Worm (Caenorhabditis elegans) whole organism, L4 larva: ENCODE data around the gene F55A11.8.

ENCODE experiments used
- D1046.2 ChIP-seq: fragments of 200-800 bp; sonication (Bioruptor generic); IDR thresholded peaks from 2 replicates; pipeline ENCODE4 v1.3.6; 2022; ENCODE audit warnings: missing genetic modification characterization, missing compliant biosample characterization
- F10B5.3 ChIP-seq: sonication (generic microtip); optimal IDR thresholded peaks from 2 replicates; lab custom pipeline; 2016; ENCODE audit warnings: mild to moderate bottlenecking, missing genetic modification characterization, missing compliant biosample characterization
- F49E8.2 ChIP-seq: sonication (generic microtip); optimal IDR thresholded peaks from 2 replicates; lab custom pipeline; 2016; ENCODE audit warnings: missing compliant biosample characterization, mild to moderate bottlenecking, missing genetic modification characterization, borderline replicate concordance
- T26A8.4 ChIP-seq: fragments of 200-800 bp; sonication (Bioruptor generic); IDR thresholded peaks from 2 replicates; pipeline ENCODE4 v1.3.6; 2022; ENCODE audit warnings: missing genetic modification characterization, missing compliant biosample characterization
- Y5F2A.4 ChIP-seq: fragments of 200-800 bp; sonication (Bioruptor generic); optimal IDR thresholded peaks from 2 replicates; lab custom pipeline; 2018; ENCODE audit warnings: mild to moderate bottlenecking, missing genetic modification characterization, missing compliant biosample characterization
- ZK546.5 ChIP-seq, 2 experiments: sonication (generic microtip); optimal IDR thresholded peaks; 2 replicates each; lab custom pipeline; 2017; ENCODE audit warnings: missing biosample characterization in 2 of 2, missing genetic modification characterization in 2 of 2
- aha-1 ChIP-seq: fragments of 150-350 bp; peaks from one replicate; lab custom pipeline; 2014; ENCODE audit warnings: missing biosample characterization, missing genetic modification characterization
- ama-1 ChIP-seq: fragments of 150-350 bp; optimal IDR thresholded peaks from 2 replicates; lab custom pipeline; 2014; ENCODE audit warnings: inconsistent platforms, mixed read lengths
- ceh-62 ChIP-seq: sonication (generic microtip); optimal IDR thresholded peaks from 2 replicates; lab custom pipeline; 2017; ENCODE audit warnings: missing biosample characterization, missing genetic modification characterization
- cey-2 ChIP-seq: sonication (generic microtip); optimal IDR thresholded peaks from 3 replicates; lab custom pipeline; 2017; ENCODE audit warnings: missing genetic modification characterization, mild to moderate bottlenecking, missing compliant biosample characterization, antibody characterized with exemption, borderline replicate concordance; ENCODE audit not compliant: insufficient read depth
- daf-12 ChIP-seq: fragments of 150-350 bp; optimal IDR thresholded peaks from 2 replicates; lab custom pipeline; 2014; ENCODE audit warnings: missing biosample characterization, missing genetic modification reagents, missing genetic modification characterization
- daf-16 ChIP-seq, 3 experiments: sonication (generic microtip); optimal IDR thresholded peaks; 2 replicates each; lab custom pipeline; 2016 to 2017; ENCODE audit warnings: missing genetic modification characterization in 3 of 3, missing genetic modification reagents in 3 of 3, mild to moderate bottlenecking in 2 of 3, missing compliant biosample characterization in 2 of 3, missing biosample characterization in 1 of 3, moderate library complexity in 1 of 3
- daf-19 ChIP-seq: fragments of 200-800 bp; sonication (Bioruptor generic); conservative IDR thresholded peaks from 2 replicates; pipeline ENCODE4 v1.3.6; 2022; ENCODE audit warnings: missing genetic modification characterization, missing compliant biosample characterization
- daf-8 ChIP-seq: fragments of 200-800 bp; sonication (Bioruptor generic); IDR thresholded peaks from 2 replicates; pipeline ENCODE4 v1.3.6; 2022; ENCODE audit warnings: missing genetic modification characterization, missing compliant biosample characterization
- dmd-6 ChIP-seq: fragments of 200-800 bp; sonication (Bioruptor generic); IDR thresholded peaks from 2 replicates; pipeline ENCODE4 v1.3.6; 2022; ENCODE audit warnings: missing genetic modification reagents, missing genetic modification characterization, missing compliant biosample characterization
- dmd-8 ChIP-seq: fragments of 200-800 bp; sonication (Bioruptor generic); IDR thresholded peaks from 2 replicates; pipeline ENCODE4 v1.3.6; 2022; ENCODE audit warnings: missing genetic modification characterization, missing compliant biosample characterization
- dpl-1 ChIP-seq: fragments of 150-350 bp; optimal IDR thresholded peaks from 2 replicates; lab custom pipeline; 2014; ENCODE audit warnings: missing biosample characterization, missing genetic modification reagents, missing genetic modification characterization
- gei-8 ChIP-seq: fragments of 200-800 bp; sonication (Bioruptor generic); optimal IDR thresholded peaks from 2 replicates; lab custom pipeline; 2018; ENCODE audit warnings: mild to moderate bottlenecking, missing genetic modification characterization, missing compliant biosample characterization
- hlh-11 ChIP-seq: fragments of 200-800 bp; sonication (Bioruptor generic); optimal IDR thresholded peaks from 2 replicates; lab custom pipeline; 2018; ENCODE audit warnings: mild to moderate bottlenecking, missing genetic modification characterization, missing compliant biosample characterization
- jun-1 ChIP-seq: fragments of 150-350 bp; optimal IDR thresholded peaks from 2 replicates; lab custom pipeline; 2014; ENCODE audit warnings: missing biosample characterization, missing genetic modification reagents, missing genetic modification characterization
- lin-13 ChIP-seq: fragments of 150-350 bp; optimal IDR thresholded peaks from 2 replicates; lab custom pipeline; 2014; ENCODE audit warnings: missing biosample characterization, missing genetic modification reagents, missing genetic modification characterization
- lin-15B ChIP-seq: fragments of 150-350 bp; sonication (generic microtip); optimal IDR thresholded peaks from 3 replicates; lab custom pipeline; 2014; ENCODE audit warnings: missing biosample characterization, missing genetic modification characterization
- lin-38 ChIP-seq: fragments of 200-800 bp; sonication (Bioruptor generic); IDR thresholded peaks from 2 replicates; pipeline ENCODE4 v1.3.6; 2022; ENCODE audit warnings: missing genetic modification reagents, missing genetic modification characterization, missing compliant biosample characterization
- lin-39 ChIP-seq: fragments of 150-350 bp; optimal IDR thresholded peaks from 2 replicates; lab custom pipeline; 2014; ENCODE audit warnings: missing biosample characterization, missing genetic modification reagents, missing genetic modification characterization
- madf-9 ChIP-seq: fragments of 200-800 bp; sonication (Bioruptor generic); conservative IDR thresholded peaks from 2 replicates; pipeline ENCODE4 v1.3.6; 2022; ENCODE audit warnings: missing genetic modification reagents, missing genetic modification characterization, missing compliant biosample characterization
- mdl-1 ChIP-seq, 2 experiments: fragments of 150-350 bp in 1 of 2; sonication (generic microtip) in 1 of 2; optimal IDR thresholded peaks; 2 replicates each; lab custom pipeline; 2014 to 2017; ENCODE audit warnings: missing biosample characterization in 2 of 2, missing genetic modification characterization in 2 of 2
- mdt-29 ChIP-seq: fragments of 200-800 bp; sonication (Bioruptor generic); IDR thresholded peaks from 2 replicates; pipeline ENCODE4 v1.3.6; 2022; ENCODE audit warnings: missing genetic modification reagents, missing genetic modification characterization, missing compliant biosample characterization
- mep-1 ChIP-seq: fragments of 150-350 bp; sonication (generic microtip); optimal IDR thresholded peaks from 3 replicates; lab custom pipeline; 2014; ENCODE audit warnings: missing biosample characterization, missing genetic modification characterization
- mxl-3 ChIP-seq: fragments of 200-800 bp; sonication (Bioruptor generic); optimal IDR thresholded peaks from 2 replicates; lab custom pipeline; 2018; ENCODE audit warnings: mild to moderate bottlenecking, missing genetic modification characterization, missing compliant biosample characterization
- nhr-102 ChIP-seq: sonication (generic microtip); optimal IDR thresholded peaks from 2 replicates; lab custom pipeline; 2016; ENCODE audit warnings: mild to moderate bottlenecking, missing genetic modification characterization, moderate library complexity, missing compliant biosample characterization
- nhr-41 ChIP-seq: fragments of 200-800 bp; sonication (Bioruptor generic); IDR thresholded peaks from 2 replicates; pipeline ENCODE4 v1.3.6; 2022; ENCODE audit warnings: missing genetic modification reagents, missing genetic modification characterization, missing compliant biosample characterization
- nhr-6 ChIP-seq: fragments of 150-350 bp; optimal IDR thresholded peaks from 2 replicates; lab custom pipeline; 2014; ENCODE audit warnings: missing biosample characterization, missing genetic modification characterization
- pqm-1 ChIP-seq: sonication (generic microtip); optimal IDR thresholded peaks from 2 replicates; lab custom pipeline; 2017; ENCODE audit warnings: missing biosample characterization, missing genetic modification characterization
- saeg-2 ChIP-seq: fragments of 200-800 bp; sonication (Bioruptor generic); IDR thresholded peaks from 2 replicates; pipeline ENCODE4 v1.3.6; 2022; ENCODE audit warnings: missing genetic modification reagents, missing genetic modification characterization, missing compliant biosample characterization
- sdz-12 ChIP-seq: fragments of 200-800 bp; sonication (Bioruptor generic); optimal IDR thresholded peaks from 2 replicates; lab custom pipeline; 2018; ENCODE audit warnings: mild to moderate bottlenecking, missing genetic modification characterization, missing compliant biosample characterization
- snpc-1.2 ChIP-seq: fragments of 200-800 bp; sonication (Bioruptor generic); IDR thresholded peaks from 2 replicates; pipeline ENCODE4 v1.3.6; 2022; ENCODE audit warnings: missing genetic modification reagents, missing genetic modification characterization, missing compliant biosample characterization
- snpc-4 ChIP-seq: fragments of 150-350 bp; optimal IDR thresholded peaks from 2 replicates; lab custom pipeline; 2014; ENCODE audit warnings: missing biosample characterization, missing genetic modification characterization
- tra-1 ChIP-seq: fragments of 200-800 bp; sonication (Bioruptor generic); IDR thresholded peaks from 2 replicates; pipeline ENCODE4 v1.3.6; 2022; ENCODE audit warnings: missing genetic modification reagents, missing genetic modification characterization, missing compliant biosample characterization
- unc-130 ChIP-seq: sonication (generic microtip); optimal IDR thresholded peaks from 2 replicates; lab custom pipeline; 2016; ENCODE audit warnings: missing genetic modification reagents, missing genetic modification characterization, missing compliant biosample characterization
- unc-39 ChIP-seq: sonication (generic microtip); optimal IDR thresholded peaks from 2 replicates; lab custom pipeline; 2017; ENCODE audit warnings: missing biosample characterization, missing genetic modification characterization
- unc-62 ChIP-seq, 3 experiments: fragments of 150-350 bp in 1 of 3; sonication (generic microtip); optimal IDR thresholded peaks in 2 of 3; peaks in 1 of 3; 1 replicate in 1 of 3; 2 replicates in 2 of 3; lab custom pipeline; 2014 to 2017; ENCODE audit warnings: missing biosample characterization in 3 of 3, missing genetic modification characterization in 3 of 3, missing genetic modification reagents in 3 of 3, missing genotype in 1 of 3
- vab-7 ChIP-seq: fragments of 200-800 bp; sonication (Bioruptor generic); IDR thresholded peaks from 2 replicates; pipeline ENCODE4 v1.3.6; 2022; ENCODE audit warnings: missing genetic modification reagents, missing genetic modification characterization, missing compliant biosample characterization
- zfp-3 ChIP-seq: fragments of 200-800 bp; sonication (Bioruptor generic); conservative IDR thresholded peaks from 2 replicates; pipeline ENCODE4 v1.3.6; 2022; ENCODE audit warnings: missing genetic modification reagents, missing genetic modification characterization, missing compliant biosample characterization
- ztf-7 ChIP-seq: fragments of 150-350 bp; optimal IDR thresholded peaks from 2 replicates; lab custom pipeline; 2014; ENCODE audit warnings: missing biosample characterization, missing genetic modification characterization

Gene F55A11.8

ce11 chrV:11764373-11764954, 23.5 kb upstream of the F55A11.8 start, which contains the start of the genes F55A11.1 and syx-5 (continued):
- TF ChIP-seq dpl-1 (GFP tag; lab: Kevin White, UChicago) = peak; percentile 71
- no peak for TF ChIP-seq daf-12 (tag; lab: Kevin White, UChicago)
- TF ChIP-seq dmd-8 (GFP tag; lab: Robert Waterston, UW) = no peak
- no peak for TF ChIP-seq snpc-4 (tag; lab: Kevin White, UChicago)
- no peak for TF ChIP-seq madf-9 (GFP tag; lab: Robert Waterston, UW)
- no peak for TF ChIP-seq lin-39 (tag; lab: Kevin White, UChicago)
- peak; percentile 83 for TF ChIP-seq ztf-7 (tag; lab: Kevin White, UChicago)
- no peak for TF ChIP-seq tra-1
- TF ChIP-seq lin-15B (tag; lab: Kevin White, UChicago) = no peak
- peak; percentile 59 for TF ChIP-seq nhr-6 (tag; lab: Kevin White, UChicago)
- TF ChIP-seq ZK546.5 (tag; optimal IDR thresholded peaks at IDR 0.05; lab: Kevin White, UChicago) = no peak

- TF ChIP-seq dmd-6 (GFP tag; lab: Robert Waterston, UW) (no peak), lin-38 (GFP tag; lab: Robert Waterston, UW) (peak; percentile 18; the same call in 1 of the 2 replicates), mdl-1 (tag; optimal IDR thresholded peaks at IDR 0.05; lab: Kevin White, UChicago) (no peak), pqm-1 (tag; lab: Kevin White, UChicago) (no peak), nhr-102 (tag; lab: Kevin White, UChicago) (no peak), unc-62 (GFP tag; optimal IDR thresholded peaks at IDR 0.05 in 1 of 2; lab: Kevin White, UChicago) (peak in 1 of 2 experiments; percentile 51), unc-62 (tag; optimal IDR thresholded peaks at IDR 0.05; lab: Kevin White, UChicago) (no peak), sdz-12 (GFP tag; lab: Kevin White, UChicago) (no peak), cey-2 (no peak), dpl-1 (GFP tag; lab: Kevin White, UChicago) (no peak), unc-39 (tag; lab: Kevin White, UChicago) (no peak), zfp-3 (GFP tag; lab: Robert Waterston, UW) (no peak), ceh-62 (no peak), saeg-2 (GFP tag; lab: Robert Waterston, UW) (no peak), F49E8.2 (no peak), jun-1 (no peak), mdt-29 (GFP tag; lab: Robert Waterston, UW) (no peak), T26A8.4 (GFP tag; lab: Robert Waterston, UW) (no peak)
These were observed 21.0 kb upstream of the F55A11.8 start, which contains the start of gene sel-11 for ce11 chrV:11767028-11767427. Gene sel-11 (plus strand): TSS chrV:11767328.

ce11 chrV:11769646-11770045, 18.3 kb upstream of the F55A11.8 start:
- TF ChIP-seq daf-19 (GFP tag; lab: Robert Waterston, UW) (0 out of 2 replicates have a peak, but pooled peaks have one; percentile 34), unc-62 (GFP tag; optimal IDR thresholded peaks at IDR 0.05 in 1 of 2; lab: Kevin White, UChicago) (peak in 1 of 2 experiments; percentile 92), unc-62 (tag; optimal IDR thresholded peaks at IDR 0.05; lab: Kevin White, UChicago) (no peak), aha-1 (tag; lab: Kevin White, UChicago) (peak; percentile 55), daf-8 (GFP tag; lab: Robert Waterston, UW) (no peak), mep-1 (tag; lab: Kevin White, UChicago) (no peak), lin-13 (GFP tag; lab: Kevin White, UChicago) (no peak), nhr-41 (GFP tag; lab: Robert Waterston, UW) (no peak)

ce11 chrV:11770053-11770517, 17.9 kb upstream of the F55A11.8 start, which contains the start of gene F55A11.4:
Gene F55A11.4 (plus strand): TSS chrV:11770467.
- TF ChIP-seq daf-16 (GFP tag; optimal IDR thresholded peaks at IDR 0.05; lab: Kevin White, UChicago) (no peak), daf-16 (tag; optimal IDR thresholded peaks at IDR 0.05; lab: Kevin White, UChicago) (no peak), daf-19 (GFP tag; lab: Robert Waterston, UW) (no peak), vab-7 (0 out of 2 replicates have a peak, but pooled peaks have one; percentile 16), ama-1 (peak; percentile 82), Y5F2A.4 (GFP tag; lab: Kevin White, UChicago) (no peak), snpc-1.2 (GFP tag; lab: Robert Waterston, UW) (no peak), mxl-3 (no peak), unc-62 (GFP tag; optimal IDR thresholded peaks at IDR 0.05 in 1 of 2; lab: Kevin White, UChicago) (no peak), unc-62 (tag; optimal IDR thresholded peaks at IDR 0.05; lab: Kevin White, UChicago) (no peak), gei-8 (GFP tag; lab: Kevin White, UChicago) (no peak), jun-1 (no peak), ztf-7 (tag; lab: Kevin White, UChicago) (no peak), unc-130 (GFP tag; lab: Kevin White, UChicago) (peak; percentile 33), F10B5.3 (tag; lab: Kevin White, UChicago) (no peak), hlh-11 (tag; lab: Kevin White, UChicago) (peak; percentile 22), D1046.2 (0 out of 2 replicates have a peak, but pooled peaks have one; percentile 62), F49E8.2 (peak; percentile 4)
